Worm (Caenorhabditis elegans) whole organism, L2 larva: ENCODE measurements around the gene W02A2.12.

Experiments used
- alr-1 ChIP-seq: fragments of 150-350 bp; optimal IDR thresholded peaks from 2 replicates; lab custom pipeline; 2014; ENCODE audit warnings: missing biosample characterization, missing genetic modification characterization
- elt-3 ChIP-seq: sonication (generic microtip); optimal IDR thresholded peaks from 2 replicates; lab custom pipeline; 2017; ENCODE audit warnings: missing biosample characterization, missing genetic modification characterization
- mdl-1 ChIP-seq, 2 experiments: fragments of 150-350 bp in 1 of 2; sonication (generic microtip) in 1 of 2; optimal IDR thresholded peaks; 2 replicates each; lab custom pipeline; 2017; ENCODE audit warnings: missing biosample characterization in 2 of 2, missing genetic modification characterization in 2 of 2
- nhr-21 ChIP-seq: fragments of 150-350 bp; optimal IDR thresholded peaks from 2 replicates; lab custom pipeline; 2014; ENCODE audit warnings: missing biosample characterization, missing genetic modification characterization
- nhr-23 ChIP-seq: fragments of 150-350 bp; optimal IDR thresholded peaks from 2 replicates; lab custom pipeline; 2014; ENCODE audit warnings: missing biosample characterization, missing genetic modification reagents, missing genetic modification characterization

- TF ChIP-seq nhr-23 (tag; lab: Kevin White, UChicago), result no peak
- TF ChIP-seq mdl-1 (tag; optimal IDR thresholded peaks at IDR 0.05; lab: Kevin White, UChicago), result no peak
- no peak for TF ChIP-seq nhr-21 (tag; lab: Kevin White, UChicago)
- no peak for TF ChIP-seq elt-3 (tag; lab: Kevin White, UChicago)
- no peak for TF ChIP-seq alr-1
Measured at ce11 chrIV:13309636-13310035, 39.0 kb downstream of the W02A2.12 start.
